Worm (Caenorhabditis elegans) whole organism, L2 larva: ENCODE measurements around the gene T15B12.1.

Experiments
- C34F6.9 ChIP-seq: fragments of 150-350 bp; optimal IDR thresholded peaks from 2 replicates; lab custom pipeline; 2014; ENCODE audit warnings: missing biosample characterization, missing genetic modification characterization
- R02D3.7 ChIP-seq: fragments of 150-350 bp; optimal IDR thresholded peaks from 2 replicates; lab custom pipeline; 2014; ENCODE audit warnings: missing biosample characterization, missing genetic modification characterization
- aly-2 ChIP-seq: fragments of 150-350 bp; optimal IDR thresholded peaks from 2 replicates; lab custom pipeline; 2014; ENCODE audit warnings: missing biosample characterization, missing genetic modification characterization
- ama-1 ChIP-seq: fragments of 150-350 bp; optimal IDR thresholded peaks from 2 replicates; lab custom pipeline; 2018; ENCODE audit warnings: inconsistent platforms
- blmp-1 ChIP-seq: sonication (generic microtip); optimal IDR thresholded peaks from 2 replicates; lab custom pipeline; 2017; ENCODE audit warnings: missing genetic modification characterization, mild to moderate bottlenecking, missing compliant biosample characterization, antibody characterized with exemption, moderate library complexity; ENCODE audit not compliant: insufficient read depth
- ceh-16 ChIP-seq: fragments of 150-350 bp; optimal IDR thresholded peaks from 2 replicates; lab custom pipeline; 2014; ENCODE audit warnings: missing biosample characterization, missing genetic modification characterization
- ceh-82 ChIP-seq: fragments of 150-350 bp; optimal IDR thresholded peaks from 2 replicates; lab custom pipeline; 2014; ENCODE audit warnings: missing biosample characterization, missing genetic modification characterization
- crh-2 ChIP-seq: sonication (generic microtip); optimal IDR thresholded peaks from 2 replicates; lab custom pipeline; 2017; ENCODE audit warnings: missing biosample characterization, missing genetic modification characterization
- dmd-4 ChIP-seq: sonication (generic microtip); optimal IDR thresholded peaks from 2 replicates; lab custom pipeline; 2017; ENCODE audit warnings: missing biosample characterization, missing genetic modification characterization
- egl-27 ChIP-seq: sonication (generic microtip); optimal IDR thresholded peaks from 3 replicates; lab custom pipeline; 2017; ENCODE audit warnings: missing biosample characterization, missing genetic modification reagents, missing genetic modification characterization
- gmeb-1 ChIP-seq: fragments of 150-350 bp; optimal IDR thresholded peaks from 2 replicates; lab custom pipeline; 2014; ENCODE audit warnings: missing biosample characterization, missing genetic modification characterization
- lin-11 ChIP-seq: fragments of 150-350 bp; sonication (generic microtip); optimal IDR thresholded peaks from 2 replicates; lab custom pipeline; 2014; ENCODE audit warnings: missing biosample characterization, missing genetic modification characterization, inconsistent platforms, mixed read lengths
- lsy-2 ChIP-seq, 2 experiments: fragments of 150-350 bp in 1 of 2; sonication (generic microtip) in 1 of 2; optimal IDR thresholded peaks; 2 replicates each; lab custom pipeline; 2014 to 2017; ENCODE audit warnings: missing biosample characterization in 2 of 2, missing genetic modification characterization in 2 of 2
- mab-5 ChIP-seq: fragments of 150-350 bp; optimal IDR thresholded peaks from 2 replicates; lab custom pipeline; 2014; ENCODE audit warnings: missing biosample characterization, missing genetic modification characterization
- mbf-1 ChIP-seq: sonication (generic microtip); optimal IDR thresholded peaks from 2 replicates; lab custom pipeline; 2017; ENCODE audit warnings: missing biosample characterization, missing genetic modification characterization
- nhr-11 ChIP-seq: fragments of 150-350 bp; optimal IDR thresholded peaks from 2 replicates; lab custom pipeline; 2014; ENCODE audit warnings: missing biosample characterization, missing genetic modification characterization
- nhr-12 ChIP-seq: fragments of 150-350 bp; optimal IDR thresholded peaks from 2 replicates; lab custom pipeline; 2014; ENCODE audit warnings: missing biosample characterization, missing genetic modification characterization
- nhr-129 ChIP-seq: fragments of 150-350 bp; optimal IDR thresholded peaks from 2 replicates; lab custom pipeline; 2014; ENCODE audit warnings: missing biosample characterization, missing genetic modification characterization
- nhr-21 ChIP-seq: fragments of 150-350 bp; optimal IDR thresholded peaks from 2 replicates; lab custom pipeline; 2014; ENCODE audit warnings: missing biosample characterization, missing genetic modification characterization
- nhr-237 ChIP-seq: fragments of 150-350 bp; optimal IDR thresholded peaks from 2 replicates; lab custom pipeline; 2014; ENCODE audit warnings: missing biosample characterization, missing genetic modification characterization
- nhr-25 ChIP-seq: fragments of 150-350 bp; sonication (generic microtip); optimal IDR thresholded peaks from 3 replicates; lab custom pipeline; 2014; ENCODE audit warnings: missing biosample characterization, missing genetic modification characterization
- nhr-6 ChIP-seq: fragments of 150-350 bp; optimal IDR thresholded peaks from 2 replicates; lab custom pipeline; 2014; ENCODE audit warnings: missing biosample characterization, missing genetic modification characterization
- nhr-77 ChIP-seq: fragments of 150-350 bp; optimal IDR thresholded peaks from 2 replicates; lab custom pipeline; 2014; ENCODE audit warnings: missing biosample characterization, missing genetic modification characterization
- sem-4 ChIP-seq: fragments of 150-350 bp; optimal IDR thresholded peaks from 2 replicates; lab custom pipeline; 2014; ENCODE audit warnings: missing biosample characterization, missing genetic modification reagents, missing genetic modification characterization
- skn-1 ChIP-seq: sonication (generic microtip); optimal IDR thresholded peaks from 2 replicates; lab custom pipeline; 2017; ENCODE audit warnings: missing biosample characterization, missing genetic modification characterization
- sma-3 ChIP-seq: sonication (generic microtip); optimal IDR thresholded peaks from 2 replicates; lab custom pipeline; 2016; ENCODE audit warnings: missing genetic modification reagents, missing genetic modification characterization, missing compliant biosample characterization
- sma-9 ChIP-seq, 2 experiments: fragments of 150-350 bp in 1 of 2; sonication (generic microtip) in 1 of 2; optimal IDR thresholded peaks; 2 replicates each; lab custom pipeline; 2014 to 2016; ENCODE audit warnings: missing genetic modification characterization in 2 of 2, mild to moderate bottlenecking in 1 of 2, missing biosample characterization in 1 of 2, missing compliant biosample characterization in 1 of 2, missing genetic modification reagents in 1 of 2, moderate library complexity in 1 of 2
- unc-62 ChIP-seq: fragments of 150-350 bp; optimal IDR thresholded peaks from 2 replicates; lab custom pipeline; 2014; ENCODE audit warnings: missing biosample characterization, missing genetic modification reagents, missing genetic modification characterization
- zag-1 ChIP-seq: fragments of 150-350 bp; optimal IDR thresholded peaks from 2 replicates; lab custom pipeline; 2014; ENCODE audit warnings: missing biosample characterization, missing genetic modification characterization
- ztf-11 ChIP-seq: sonication (generic microtip); optimal IDR thresholded peaks from 2 replicates; lab custom pipeline; 2017; ENCODE audit warnings: missing biosample characterization, missing genetic modification characterization
- ztf-4 ChIP-seq: fragments of 150-350 bp; optimal IDR thresholded peaks from 2 replicates; lab custom pipeline; 2014; ENCODE audit warnings: missing biosample characterization, missing genetic modification characterization

T15B12.1 gene

DNA sequence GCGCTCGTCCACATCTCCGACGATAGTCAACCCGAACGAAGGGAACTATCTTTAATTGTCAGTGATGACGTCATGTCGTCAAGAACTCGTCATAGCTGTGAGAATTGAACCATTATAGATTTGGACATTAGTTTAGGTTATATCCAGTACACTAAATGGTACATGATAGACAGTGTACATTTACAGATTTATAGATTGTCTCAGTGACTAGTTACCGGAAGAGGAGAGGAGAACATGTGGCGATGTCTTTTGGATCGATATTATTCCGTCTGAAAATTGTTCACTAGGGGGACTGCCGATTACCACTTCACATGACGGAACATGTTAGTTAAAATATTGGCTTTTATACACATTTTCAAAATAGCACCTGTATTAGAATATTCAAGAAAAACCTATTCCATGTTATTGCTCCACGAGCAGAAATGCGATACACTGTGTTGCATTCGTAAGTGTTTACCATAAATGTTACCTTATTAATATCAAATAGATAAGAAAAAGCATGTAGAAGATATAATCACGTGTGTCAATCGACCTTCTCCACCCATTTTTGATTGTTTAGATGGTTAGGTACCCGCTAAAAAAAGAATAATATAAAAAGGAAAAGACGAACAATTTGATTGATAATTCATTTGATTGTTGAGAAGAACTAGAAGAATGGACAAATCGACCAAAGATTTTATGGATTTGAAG lies 20.6 kb upstream of the T15B12.1 start, which contains the start of gene ZC395.5:
Gene ZC395.5 (plus strand): TSS at position 632 of the 690 bp plus-strand sequence.
- TF ChIP-seq gmeb-1 (tag; lab: Kevin White, UChicago) (peak; percentile 59), R02D3.7 (tag; lab: Kevin White, UChicago) (no peak), crh-2 (peak; percentile 28)
- TF ChIP-seq, all 48 proteins: peak for 2

DNA sequence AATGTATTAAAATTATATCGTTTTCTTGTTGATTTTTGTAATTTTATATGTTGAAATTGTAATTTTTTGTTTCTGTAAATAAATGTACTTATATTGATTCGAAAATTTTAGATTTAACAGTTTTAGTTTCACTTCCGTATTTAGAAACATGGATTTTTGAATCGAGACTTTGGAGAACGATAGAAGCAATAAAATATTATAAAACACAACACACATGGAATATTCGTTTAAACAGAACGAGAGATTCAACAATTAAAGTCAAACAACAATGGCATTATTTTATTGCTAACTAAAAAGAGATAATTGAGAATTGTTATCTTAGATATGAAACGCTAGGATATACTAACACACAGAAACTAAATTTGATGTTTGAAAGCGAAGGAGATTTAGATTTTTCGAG lies 19.5 kb upstream of the T15B12.1 start:
- no peak for TF ChIP-seq ztf-11 (tag; lab: Kevin White, UChicago)
- no peak for TF ChIP-seq nhr-129
- TF ChIP-seq nhr-6 (tag; lab: Kevin White, UChicago): no peak
- no peak for TF ChIP-seq gmeb-1 (tag; lab: Kevin White, UChicago)
- TF ChIP-seq dmd-4: no peak
- TF ChIP-seq mbf-1 (tag; lab: Kevin White, UChicago): no peak
- TF ChIP-seq egl-27 (tag; lab: Kevin White, UChicago): no peak
- TF ChIP-seq lsy-2 (tag; optimal IDR thresholded peaks at IDR 0.05; lab: Kevin White, UChicago): no peak
- no peak for TF ChIP-seq sma-3 (GFP tag; lab: Kevin White, UChicago)
- TF ChIP-seq nhr-12 (tag; lab: Kevin White, UChicago): no peak
- no peak for TF ChIP-seq unc-62 (GFP tag; lab: Kevin White, UChicago)
- TF ChIP-seq sem-4 (tag; lab: Kevin White, UChicago): no peak
- TF ChIP-seq nhr-25: no peak
- no peak for TF ChIP-seq ceh-16 (tag; lab: Kevin White, UChicago)
- TF ChIP-seq sma-9 (GFP tag; optimal IDR thresholded peaks at IDR 0.05; lab: Kevin White, UChicago): no peak
- no peak for TF ChIP-seq sma-9 (tag; optimal IDR thresholded peaks at IDR 0.05; lab: Kevin White, UChicago)
- TF ChIP-seq aly-2 (tag; lab: Kevin White, UChicago): no peak
- no peak for TF ChIP-seq nhr-11 (tag; lab: Kevin White, UChicago)
- TF ChIP-seq ceh-82 (tag; lab: Kevin White, UChicago): no peak
- TF ChIP-seq skn-1 (tag; lab: Kevin White, UChicago): no peak
- no peak for TF ChIP-seq nhr-77

DNA sequence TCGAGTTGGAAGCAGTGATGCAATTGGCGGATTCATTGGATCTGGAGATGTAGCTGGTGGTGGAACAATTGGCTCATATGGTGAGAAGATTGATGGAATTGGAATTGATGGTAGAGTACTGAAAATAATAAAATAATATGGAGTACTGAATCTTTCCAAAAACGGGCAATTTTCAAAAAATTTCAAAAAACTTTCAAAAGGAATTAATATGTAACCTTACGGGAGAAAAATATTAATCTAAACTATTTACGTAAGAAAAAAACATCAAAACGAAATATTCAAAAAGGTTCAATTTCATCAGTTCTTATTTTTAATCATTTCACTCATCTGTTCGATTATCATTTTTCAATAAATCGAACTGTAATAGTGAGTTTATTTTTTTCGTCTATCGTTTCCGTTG lies 18.2 kb upstream of the T15B12.1 start, which contains the start of gene ZC395.4:
Gene ZC395.4 (plus strand): TSS at position 301 of the 400 bp plus-strand sequence.
- TF ChIP-seq nhr-129 (no peak), ceh-16 (tag; lab: Kevin White, UChicago) (no peak), nhr-12 (tag; lab: Kevin White, UChicago) (no peak), nhr-6 (tag; lab: Kevin White, UChicago) (no peak), nhr-21 (tag; lab: Kevin White, UChicago) (no peak), lin-11 (tag; lab: Kevin White, UChicago) (no peak), zag-1 (tag; lab: Kevin White, UChicago) (no peak), blmp-1 (tag; lab: Kevin White, UChicago) (no peak), ztf-4 (tag; lab: Kevin White, UChicago) (no peak)

DNA sequence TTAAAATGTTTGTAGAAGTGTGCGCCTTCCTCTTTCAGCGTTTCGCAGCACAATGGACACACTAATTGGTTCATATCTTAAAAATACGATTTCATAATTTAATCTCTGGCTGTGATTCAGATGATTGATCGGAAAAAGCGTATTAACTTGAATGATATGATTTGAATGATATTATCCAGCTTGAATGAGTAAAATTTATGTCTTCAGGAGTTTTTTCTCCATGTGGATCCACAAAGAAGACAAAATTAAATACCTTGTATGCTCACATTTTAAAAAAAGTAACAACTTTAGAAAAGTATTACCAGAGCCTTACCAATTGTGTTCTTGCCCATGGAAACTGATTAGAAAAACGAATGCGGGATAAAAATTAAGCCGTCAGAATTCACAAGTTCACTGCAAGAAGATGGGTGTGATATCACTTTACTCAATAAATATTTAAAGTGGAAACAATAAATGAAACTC lies 14.6 kb upstream of the T15B12.1 start, which contains the start of gene ztf-8:
Gene ztf-8 (minus strand): TSS at position 76 of the 462 bp plus-strand sequence.
- TF ChIP-seq ama-1 (lab: Kevin White, UChicago): peak; percentile 37
- peak in 1 of 2 experiments; percentile 49 for TF ChIP-seq lsy-2 (tag; optimal IDR thresholded peaks at IDR 0.05; lab: Kevin White, UChicago)
- TF ChIP-seq C34F6.9: peak; percentile 25
- peak; percentile 38 for TF ChIP-seq crh-2
- TF ChIP-seq ztf-4 (tag; lab: Kevin White, UChicago): peak; percentile 31
- no peak for TF ChIP-seq mab-5 (tag; lab: Kevin White, UChicago)
- no peak for TF ChIP-seq sma-9 (GFP tag; optimal IDR thresholded peaks at IDR 0.05; lab: Kevin White, UChicago)
- no peak for TF ChIP-seq sma-9 (tag; optimal IDR thresholded peaks at IDR 0.05; lab: Kevin White, UChicago)

DNA sequence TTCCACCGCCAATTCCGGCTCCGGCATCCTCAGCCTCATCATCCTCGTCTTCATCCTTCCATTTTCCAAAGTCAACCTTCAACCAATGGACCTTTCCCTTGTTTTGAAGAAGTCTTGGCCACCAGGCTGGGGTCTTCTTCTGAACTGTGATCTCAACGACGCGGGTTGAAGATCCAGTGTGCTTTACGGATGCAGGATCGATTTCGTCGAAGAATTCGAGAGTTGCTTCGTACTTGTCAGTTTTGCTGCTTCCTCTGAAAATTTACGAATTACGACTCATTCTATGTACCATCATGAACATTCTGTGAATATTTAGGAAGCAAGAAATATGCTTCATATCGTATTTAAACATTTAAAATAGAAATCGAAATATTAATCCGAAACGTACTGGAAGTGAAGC lies 13.7 kb upstream of the T15B12.1 start:
- TF ChIP-seq nhr-129 (peak; percentile 15), ama-1 (lab: Kevin White, UChicago) (peak; percentile 15), nhr-237 (tag; lab: Kevin White, UChicago) (no peak)
